Worm (Caenorhabditis elegans): ENCODE measurements around the gene ceh-86.

ceh-86 gene

DNA sequence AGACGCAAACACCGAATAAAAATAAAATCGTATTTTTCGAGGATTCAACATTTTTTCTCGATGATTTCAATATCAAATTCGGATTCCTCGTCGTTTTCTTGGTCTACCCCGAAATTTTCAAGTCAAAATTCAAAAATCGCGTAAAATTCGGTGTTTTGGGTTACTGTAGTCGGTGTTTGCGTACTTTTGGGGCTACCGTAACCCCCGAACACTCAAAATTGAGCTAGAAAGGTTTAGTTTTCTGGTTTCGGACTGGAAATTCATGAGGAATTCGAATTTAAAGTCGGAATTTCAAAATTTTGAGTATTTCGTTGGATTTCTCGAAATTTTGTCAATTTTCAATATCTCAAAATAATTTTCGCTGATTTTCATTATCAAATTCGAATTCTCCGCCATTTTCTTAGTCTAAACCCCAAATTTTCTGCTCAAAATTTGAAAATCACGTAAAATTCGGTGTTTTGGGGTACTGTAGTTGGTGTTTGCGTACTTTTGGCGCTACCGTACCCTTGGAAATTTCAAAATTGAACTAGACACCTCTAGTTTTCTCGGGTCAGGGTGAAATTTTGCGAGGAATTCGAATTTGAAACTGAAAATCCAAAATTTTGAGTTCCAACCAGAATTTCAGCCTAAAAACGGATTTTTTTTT, 24.2 kb upstream of the ceh-86 start:
- TF ChIP-seq ref-2 (tag; optimal IDR thresholded peaks at IDR 0.05) (no peak), ceh-18 (tag; optimal IDR thresholded peaks at IDR 0.05) (no peak), pha-4 (tag; optimal IDR thresholded peaks at IDR 0.05) (no peak), rnt-1 (tag; optimal IDR thresholded peaks at IDR 0.05) (no peak), ceh-30 (tag; optimal IDR thresholded peaks at IDR 0.05) (no peak), tbx-2 (tag; optimal IDR thresholded peaks at IDR 0.05) (no peak), lim-6 (tag; optimal IDR thresholded peaks at IDR 0.05) (no peak), ceh-2 (tag; optimal IDR thresholded peaks at IDR 0.05) (no peak), unc-3 (GFP tag; conservative IDR thresholded peaks at IDR 0.05) (no peak), unc-3 (tag; optimal IDR thresholded peaks at IDR 0.05) (no peak), dmd-4 (tag; optimal IDR thresholded peaks at IDR 0.05; ENCODE audit: borderline replicate concordance) (no peak), ceh-6 (GFP tag; optimal IDR thresholded peaks at IDR 0.05) (no peak), unc-42 (tag; optimal IDR thresholded peaks at IDR 0.05) (no peak), unc-86 (tag; optimal IDR thresholded peaks at IDR 0.05) (no peak), ztf-16 (tag; optimal IDR thresholded peaks at IDR 0.05) (no peak), ceh-22 (tag; optimal IDR thresholded peaks at IDR 0.05) (no peak), K09A11.1 (tag; optimal IDR thresholded peaks at IDR 0.05; ENCODE audit: insufficient read depth) (no peak), nfya-1 (tag; optimal IDR thresholded peaks at IDR 0.05) (no peak), madf-2 (tag; optimal IDR thresholded peaks at IDR 0.05) (no peak)

ce11 chrII:2454822-2455221, 22.9 kb upstream of the ceh-86 start:
- peak; percentile 40 for TF ChIP-seq ets-4 (tag; optimal IDR thresholded peaks at IDR 0.05)
- peak; percentile 53 for TF ChIP-seq ceh-2 (tag; optimal IDR thresholded peaks at IDR 0.05)
- TF ChIP-seq ceh-18 (tag; optimal IDR thresholded peaks at IDR 0.05), result peak; percentile 45
- TF ChIP-seq ceh-34 (tag; optimal IDR thresholded peaks at IDR 0.05), result peak; percentile 62
- TF ChIP-seq nhr-232 (tag; optimal IDR thresholded peaks at IDR 0.05), result no peak
- peak; percentile 67 for TF ChIP-seq tbx-2 (tag; optimal IDR thresholded peaks at IDR 0.05)
- TF ChIP-seq pax-1 (tag; optimal IDR thresholded peaks at IDR 0.05), result peak; percentile 71
- no peak for TF ChIP-seq dve-1 (tag; optimal IDR thresholded peaks at IDR 0.05)
- peak; percentile 75 for TF ChIP-seq pha-2 (tag; optimal IDR thresholded peaks at IDR 0.05)

DNA sequence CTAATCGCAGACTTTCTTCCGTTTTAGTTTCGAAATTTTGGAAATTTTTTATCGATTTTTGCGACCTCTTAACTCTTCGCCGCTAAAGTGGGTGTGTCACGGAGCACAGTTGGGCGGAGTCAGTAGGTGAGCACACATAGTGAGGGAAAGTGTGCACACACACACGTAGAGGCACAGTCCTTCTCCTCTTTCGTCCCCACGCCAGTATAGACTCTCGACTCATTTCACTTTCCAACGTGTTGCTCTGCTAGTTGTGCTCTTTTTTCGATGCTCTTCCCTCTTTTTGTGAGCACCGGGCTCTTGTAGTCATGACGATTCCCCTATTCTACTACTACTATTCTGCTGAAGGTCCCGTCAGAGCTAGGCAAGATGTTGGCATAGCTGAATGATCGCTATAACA, 20.6 kb upstream of the ceh-86 start:
- TF ChIP-seq ama-1 (optimal IDR thresholded peaks at IDR 0.05) (peak; percentile 78), nfya-1 (tag; optimal IDR thresholded peaks at IDR 0.05) (peak; percentile 13), pha-2 (tag; optimal IDR thresholded peaks at IDR 0.05) (peak; percentile 23), eyg-1 (tag; optimal IDR thresholded peaks at IDR 0.05) (no peak)

DNA sequence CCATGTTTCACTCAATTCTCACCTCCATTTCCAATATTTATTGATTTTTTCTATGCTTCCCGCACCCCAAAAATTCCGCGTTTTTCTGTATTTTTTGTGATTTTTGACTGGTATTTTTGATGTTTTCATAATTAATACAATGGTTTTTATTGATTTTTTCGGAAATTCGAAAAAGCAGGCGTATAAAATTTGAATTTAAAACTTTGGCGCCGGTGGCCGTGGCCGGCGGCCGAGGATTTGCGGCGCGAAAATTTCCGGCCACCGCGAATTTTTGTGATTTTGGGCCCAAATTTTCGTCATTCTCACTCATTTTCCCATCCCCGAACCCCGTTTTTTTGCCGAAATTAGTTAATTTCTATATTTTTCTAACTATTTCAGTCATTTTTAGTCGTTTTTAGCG, 19.1 kb upstream of the ceh-86 start:
- TF ChIP-seq npax-4 (tag; optimal IDR thresholded peaks at IDR 0.05) (no peak), ref-2 (tag; optimal IDR thresholded peaks at IDR 0.05) (peak; percentile 40), tbx-2 (tag; optimal IDR thresholded peaks at IDR 0.05) (peak; percentile 67), mec-3 (tag; optimal IDR thresholded peaks at IDR 0.05; ENCODE audit: borderline replicate concordance) (peak; percentile 59), C08G9.2 (tag; optimal IDR thresholded peaks at IDR 0.05) (peak; percentile 79), ttx-3 (tag; optimal IDR thresholded peaks at IDR 0.05) (no peak), pat-9 (tag; optimal IDR thresholded peaks at IDR 0.05) (no peak), ceh-2 (tag; optimal IDR thresholded peaks at IDR 0.05) (peak; percentile 10), che-1 (tag; optimal IDR thresholded peaks at IDR 0.05) (peak; percentile 16), F13H6.1 (tag; optimal IDR thresholded peaks at IDR 0.05) (peak; percentile 10), pag-3 (tag; optimal IDR thresholded peaks at IDR 0.05; ENCODE audit: borderline replicate concordance) (no peak), dmd-4 (tag; optimal IDR thresholded peaks at IDR 0.05; ENCODE audit: borderline replicate concordance) (no peak), ceh-24 (tag; optimal IDR thresholded peaks at IDR 0.05) (no peak), madf-2 (tag; optimal IDR thresholded peaks at IDR 0.05) (no peak), ceh-31 (tag; optimal IDR thresholded peaks at IDR 0.05) (peak; percentile 76), hlh-8 (tag; optimal IDR thresholded peaks at IDR 0.05) (peak; percentile 57), tbx-7 (tag; optimal IDR thresholded peaks at IDR 0.05) (peak; percentile 55), ztf-16 (tag; optimal IDR thresholded peaks at IDR 0.05) (no peak), lim-6 (tag; optimal IDR thresholded peaks at IDR 0.05) (peak; percentile 9), rnt-1 (tag; optimal IDR thresholded peaks at IDR 0.05) (peak; percentile 9), elt-4 (tag; optimal IDR thresholded peaks at IDR 0.05) (no peak), zip-5 (tag; optimal IDR thresholded peaks at IDR 0.05) (peak; percentile 25), dve-1 (tag; optimal IDR thresholded peaks at IDR 0.05) (no peak), ets-4 (tag; optimal IDR thresholded peaks at IDR 0.05) (peak; percentile 57), ceh-18 (tag; optimal IDR thresholded peaks at IDR 0.05) (no peak), pax-1 (tag; optimal IDR thresholded peaks at IDR 0.05) (no peak), ceh-48 (tag; optimal IDR thresholded peaks at IDR 0.05) (peak; percentile 38), K09A11.1 (tag; optimal IDR thresholded peaks at IDR 0.05; ENCODE audit: insufficient read depth) (no peak)
